Worm (Caenorhabditis elegans) whole organism, L4 larva: ENCODE data around the gene set-15.

Source experiments
- F10B5.3 ChIP-seq: sonication (generic microtip); optimal IDR thresholded peaks from 2 replicates; lab custom pipeline; 2016; ENCODE audit warnings: mild to moderate bottlenecking, missing genetic modification characterization, missing compliant biosample characterization
- F37D6.2 ChIP-seq: sonication (generic microtip); optimal IDR thresholded peaks from 2 replicates; lab custom pipeline; 2016; ENCODE audit warnings: mild to moderate bottlenecking, missing genetic modification characterization, missing compliant biosample characterization
- R02D3.7 ChIP-seq: fragments of 150-350 bp; sonication (generic microtip); optimal IDR thresholded peaks from 3 replicates; lab custom pipeline; 2014; ENCODE audit warnings: missing biosample characterization, missing genetic modification characterization
- Y105C5A.15 ChIP-seq: fragments of 200-800 bp; sonication (Bioruptor generic); IDR thresholded peaks from 2 replicates; pipeline ENCODE4 v1.3.6; 2022; ENCODE audit warnings: missing genetic modification characterization, missing compliant biosample characterization
- Y5F2A.4 ChIP-seq: fragments of 200-800 bp; sonication (Bioruptor generic); optimal IDR thresholded peaks from 2 replicates; lab custom pipeline; 2018; ENCODE audit warnings: mild to moderate bottlenecking, missing genetic modification characterization, missing compliant biosample characterization
- ZK546.5 ChIP-seq, 2 experiments: sonication (generic microtip); optimal IDR thresholded peaks; 2 replicates each; lab custom pipeline; 2017; ENCODE audit warnings: missing biosample characterization in 2 of 2, missing genetic modification characterization in 2 of 2
- aha-1 ChIP-seq: fragments of 150-350 bp; peaks from one replicate; lab custom pipeline; 2014; ENCODE audit warnings: missing biosample characterization, missing genetic modification characterization
- ama-1 ChIP-seq: fragments of 150-350 bp; optimal IDR thresholded peaks from 2 replicates; lab custom pipeline; 2014; ENCODE audit warnings: inconsistent platforms, mixed read lengths
- arid-1 ChIP-seq: fragments of 200-800 bp; sonication (Bioruptor generic); conservative IDR thresholded peaks from 2 replicates; pipeline ENCODE4 v1.3.6; 2022; ENCODE audit warnings: missing genetic modification reagents, missing genetic modification characterization, missing compliant biosample characterization
- ceh-32 ChIP-seq: sonication (generic microtip); optimal IDR thresholded peaks from 2 replicates; lab custom pipeline; 2016; ENCODE audit warnings: mild to moderate bottlenecking, missing genetic modification characterization, missing compliant biosample characterization; ENCODE audit not compliant: poor library complexity
- ceh-44 ChIP-seq: fragments of 200-800 bp; sonication (Bioruptor generic); IDR thresholded peaks from 2 replicates; pipeline ENCODE4 v1.3.6; 2022; ENCODE audit warnings: missing genetic modification reagents, missing genetic modification characterization, missing compliant biosample characterization
- ctbp-1 ChIP-seq: fragments of 200-800 bp; sonication (Bioruptor generic); IDR thresholded peaks from 2 replicates; pipeline ENCODE4 v1.3.6; 2022; ENCODE audit warnings: missing genetic modification reagents, missing genetic modification characterization, missing compliant biosample characterization
- daf-12 ChIP-seq: fragments of 150-350 bp; optimal IDR thresholded peaks from 2 replicates; lab custom pipeline; 2014; ENCODE audit warnings: missing biosample characterization, missing genetic modification reagents, missing genetic modification characterization
- dmd-9 ChIP-seq: fragments of 200-800 bp; sonication (Bioruptor generic); IDR thresholded peaks from 2 replicates; pipeline ENCODE4 v1.3.6; 2022; ENCODE audit warnings: missing genetic modification reagents, missing genetic modification characterization, missing compliant biosample characterization
- dpl-1 ChIP-seq: fragments of 150-350 bp; optimal IDR thresholded peaks from 2 replicates; lab custom pipeline; 2014; ENCODE audit warnings: missing biosample characterization, missing genetic modification reagents, missing genetic modification characterization
- duxl-1 ChIP-seq: sonication (generic microtip); optimal IDR thresholded peaks from 2 replicates; lab custom pipeline; 2016; ENCODE audit warnings: mild to moderate bottlenecking, missing genetic modification characterization, moderate library complexity, missing compliant biosample characterization; ENCODE audit not compliant: poor library complexity
- dve-1 ChIP-seq: sonication (generic microtip); optimal IDR thresholded peaks from 2 replicates; lab custom pipeline; 2017; ENCODE audit warnings: antibody characterized with exemption, mild to moderate bottlenecking, missing genetic modification characterization, missing compliant biosample characterization; ENCODE audit not compliant: insufficient read depth
- lin-29 ChIP-seq: fragments of 200-800 bp; sonication (Bioruptor generic); IDR thresholded peaks from 2 replicates; pipeline ENCODE4 v1.3.6; 2022; ENCODE audit warnings: missing genetic modification reagents, missing genetic modification characterization, missing compliant biosample characterization
- lin-38 ChIP-seq: fragments of 200-800 bp; sonication (Bioruptor generic); IDR thresholded peaks from 2 replicates; pipeline ENCODE4 v1.3.6; 2022; ENCODE audit warnings: missing genetic modification reagents, missing genetic modification characterization, missing compliant biosample characterization
- lin-39 ChIP-seq: fragments of 150-350 bp; optimal IDR thresholded peaks from 2 replicates; lab custom pipeline; 2014; ENCODE audit warnings: missing biosample characterization, missing genetic modification reagents, missing genetic modification characterization
- madf-5 ChIP-seq, 2 experiments: fragments of 200-800 bp; sonication (Bioruptor generic); IDR thresholded peaks; 2 replicates each; pipeline ENCODE4 v1.3.6; 2022; ENCODE audit warnings: missing compliant biosample characterization in 2 of 2, missing genetic modification characterization in 2 of 2
- madf-9 ChIP-seq: fragments of 200-800 bp; sonication (Bioruptor generic); conservative IDR thresholded peaks from 2 replicates; pipeline ENCODE4 v1.3.6; 2022; ENCODE audit warnings: missing genetic modification reagents, missing genetic modification characterization, missing compliant biosample characterization
- mdl-1 ChIP-seq, 2 experiments: fragments of 150-350 bp in 1 of 2; sonication (generic microtip) in 1 of 2; optimal IDR thresholded peaks; 2 replicates each; lab custom pipeline; 2014 to 2017; ENCODE audit warnings: missing biosample characterization in 2 of 2, missing genetic modification characterization in 2 of 2
- mdt-29 ChIP-seq: fragments of 200-800 bp; sonication (Bioruptor generic); IDR thresholded peaks from 2 replicates; pipeline ENCODE4 v1.3.6; 2022; ENCODE audit warnings: missing genetic modification reagents, missing genetic modification characterization, missing compliant biosample characterization
- nhr-237 ChIP-seq: sonication (generic microtip); optimal IDR thresholded peaks from 2 replicates; lab custom pipeline; 2017; ENCODE audit warnings: missing biosample characterization, missing genetic modification characterization
- nhr-41 ChIP-seq: fragments of 200-800 bp; sonication (Bioruptor generic); IDR thresholded peaks from 2 replicates; pipeline ENCODE4 v1.3.6; 2022; ENCODE audit warnings: missing genetic modification reagents, missing genetic modification characterization, missing compliant biosample characterization
- nhr-42 ChIP-seq: fragments of 200-800 bp; sonication (Bioruptor generic); IDR thresholded peaks from 2 replicates; pipeline ENCODE4 v1.3.6; 2022; ENCODE audit warnings: missing genetic modification characterization, missing compliant biosample characterization
- nhr-77 ChIP-seq: fragments of 150-350 bp; optimal IDR thresholded peaks from 2 replicates; lab custom pipeline; 2014; ENCODE audit warnings: missing biosample characterization, missing genetic modification characterization
- pha-4 ChIP-seq, 2 experiments: fragments of 150-350 bp in 1 of 2; fragments of 200-800 bp in 1 of 2; sonication (Bioruptor generic) in 1 of 2; IDR thresholded peaks in 1 of 2; optimal IDR thresholded peaks in 1 of 2; 2 replicates each; pipeline versions ENCODE4 v1.3.6 to Lab custom; 2014 to 2022; ENCODE audit warnings: missing genetic modification characterization in 2 of 2, missing genetic modification reagents in 2 of 2, missing biosample characterization in 1 of 2, missing compliant biosample characterization in 1 of 2
- php-3 ChIP-seq: fragments of 200-800 bp; sonication (Bioruptor generic); IDR thresholded peaks from 2 replicates; pipeline ENCODE4 v1.3.6; 2022; ENCODE audit warnings: missing genetic modification reagents, missing genetic modification characterization, missing compliant biosample characterization
- sdz-12 ChIP-seq: fragments of 200-800 bp; sonication (Bioruptor generic); optimal IDR thresholded peaks from 2 replicates; lab custom pipeline; 2018; ENCODE audit warnings: mild to moderate bottlenecking, missing genetic modification characterization, missing compliant biosample characterization
- skn-1 ChIP-seq: fragments of 150-350 bp; optimal IDR thresholded peaks from 2 replicates; lab custom pipeline; 2014; ENCODE audit warnings: missing biosample characterization, missing genetic modification characterization
- spr-3 ChIP-seq: fragments of 200-800 bp; sonication (Bioruptor generic); optimal IDR thresholded peaks from 2 replicates; lab custom pipeline; 2018; ENCODE audit warnings: mild to moderate bottlenecking, missing genetic modification characterization, missing compliant biosample characterization
- unc-39 ChIP-seq: sonication (generic microtip); optimal IDR thresholded peaks from 2 replicates; lab custom pipeline; 2017; ENCODE audit warnings: missing biosample characterization, missing genetic modification characterization
- vab-7 ChIP-seq: fragments of 200-800 bp; sonication (Bioruptor generic); IDR thresholded peaks from 2 replicates; pipeline ENCODE4 v1.3.6; 2022; ENCODE audit warnings: missing genetic modification reagents, missing genetic modification characterization, missing compliant biosample characterization
- zag-1 ChIP-seq: fragments of 150-350 bp; optimal IDR thresholded peaks from 2 replicates; lab custom pipeline; 2014; ENCODE audit warnings: missing biosample characterization, missing genetic modification characterization
- zip-11 ChIP-seq: fragments of 200-800 bp; sonication (Bioruptor generic); IDR thresholded peaks from 2 replicates; pipeline ENCODE4 v1.3.6; 2022; ENCODE audit warnings: missing genetic modification characterization, missing compliant biosample characterization

set-15 gene

DNA sequence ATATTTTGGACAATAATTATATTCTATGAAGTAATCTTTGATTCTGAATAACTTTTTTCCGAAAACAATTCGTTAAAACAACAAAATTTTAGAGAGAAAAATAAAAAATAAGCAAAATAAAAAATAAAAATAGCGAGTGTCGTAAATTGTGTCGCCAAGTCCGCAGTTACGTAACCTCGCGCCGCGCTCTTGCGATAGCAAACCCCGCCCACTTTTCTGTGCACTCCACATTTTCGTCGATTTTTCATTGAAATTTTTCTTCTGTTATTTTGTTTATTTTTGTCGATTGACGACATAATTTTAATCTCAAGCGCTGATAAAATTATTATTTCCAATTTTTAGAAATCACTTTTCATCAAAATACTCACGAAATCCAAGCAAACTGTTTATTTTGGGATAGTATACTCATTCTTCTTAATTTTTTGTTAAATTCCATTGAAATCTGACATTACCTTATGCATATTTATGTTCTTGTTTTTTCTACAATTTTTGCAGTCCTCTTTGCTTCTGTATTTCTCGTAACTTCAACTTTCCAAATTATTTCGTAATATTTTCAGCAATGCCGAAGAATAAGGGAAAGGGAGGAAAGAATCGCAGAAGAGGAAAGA is 30.5 kb upstream of the set-15 start, which contains the start of gene eif-1.A (continued):
- TF ChIP-seq dpl-1 (GFP tag; lab: Kevin White, UChicago) (peak; percentile 47), dmd-9 (GFP tag; lab: Robert Waterston, UW) (no peak), lin-29 (GFP tag; lab: Robert Waterston, UW) (no peak), R02D3.7 (tag; lab: Kevin White, UChicago) (no peak), zag-1 (tag; lab: Kevin White, UChicago) (no peak), skn-1 (tag; lab: Kevin White, UChicago) (no peak), Y5F2A.4 (GFP tag; lab: Kevin White, UChicago) (no peak), dve-1 (tag; lab: Kevin White, UChicago) (peak; percentile 37), ceh-32 (no peak), daf-12 (no peak), F10B5.3 (tag; lab: Kevin White, UChicago) (no peak), vab-7 (GFP tag; lab: Robert Waterston, UW) (no peak), duxl-1 (tag; lab: Kevin White, UChicago) (no peak), Y105C5A.15 (GFP tag; lab: Robert Waterston, UW) (no peak), nhr-237 (tag; lab: Kevin White, UChicago) (no peak), arid-1 (no peak), ama-1 (no peak), madf-9 (GFP tag; lab: Robert Waterston, UW) (no peak), unc-39 (tag; lab: Kevin White, UChicago) (no peak)

DNA sequence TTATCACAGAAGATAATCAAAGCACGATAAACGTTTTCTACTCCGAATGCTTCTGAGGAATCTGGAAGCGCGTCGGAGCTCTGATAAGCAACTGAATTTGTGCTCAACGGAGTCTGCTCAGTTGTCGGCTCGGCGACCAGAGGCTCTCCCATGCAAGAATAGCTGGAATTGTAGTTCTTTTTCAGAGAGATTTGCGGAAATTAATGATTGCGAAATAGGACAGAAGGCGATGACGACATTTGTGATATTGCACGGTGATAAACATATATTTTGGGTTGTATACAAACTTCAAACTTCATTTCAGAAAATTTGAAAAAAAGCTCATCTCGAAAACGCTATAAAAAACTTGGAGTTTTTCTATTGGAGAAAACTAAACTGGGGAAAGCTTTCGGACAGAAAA is 29.8 kb upstream of the set-15 start, which contains the start of gene H06H21.37:
Gene H06H21.37, minus strand, starts transcription at position 162 of the 400 bp plus-strand sequence.
- no peak for TF ChIP-seq skn-1 (tag; lab: Kevin White, UChicago)
- TF ChIP-seq Y5F2A.4 (GFP tag; lab: Kevin White, UChicago), result no peak
- no peak for TF ChIP-seq nhr-41 (GFP tag; lab: Robert Waterston, UW)
- no peak for TF ChIP-seq php-3 (GFP tag; lab: Robert Waterston, UW)

DNA sequence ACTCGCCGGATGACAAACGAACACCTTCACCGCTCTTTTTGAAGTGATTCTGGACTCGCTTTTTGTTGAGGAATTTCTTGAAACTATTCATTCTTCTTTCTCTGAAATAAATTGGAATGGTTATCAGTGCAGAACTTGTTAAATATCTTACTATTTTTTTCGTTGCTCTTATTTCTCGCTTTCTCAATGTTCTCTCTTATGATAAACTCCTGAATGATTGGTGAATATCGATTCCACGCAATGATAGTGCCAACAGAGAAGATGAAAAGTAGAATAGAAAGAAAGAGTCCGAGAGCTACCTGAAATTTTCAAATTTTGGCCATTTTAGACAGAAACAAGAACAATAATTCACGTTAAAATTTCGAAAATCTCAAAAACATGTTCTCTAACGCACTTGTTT is 29.4 kb upstream of the set-15 start, which contains the start of gene ubxn-6:
Gene ubxn-6, minus strand, starts transcription at position 101 of the 400 bp plus-strand sequence.
- no peak for TF ChIP-seq mdl-1 (tag; optimal IDR thresholded peaks at IDR 0.05; lab: Kevin White, UChicago)
- TF ChIP-seq ctbp-1 (GFP tag; lab: Robert Waterston, UW), result no peak
- TF ChIP-seq ceh-44 (GFP tag; lab: Robert Waterston, UW), result no peak
- no peak for TF ChIP-seq arid-1
- TF ChIP-seq zip-11, result no peak
- TF ChIP-seq nhr-42 (GFP tag; lab: Robert Waterston, UW), result no peak

DNA sequence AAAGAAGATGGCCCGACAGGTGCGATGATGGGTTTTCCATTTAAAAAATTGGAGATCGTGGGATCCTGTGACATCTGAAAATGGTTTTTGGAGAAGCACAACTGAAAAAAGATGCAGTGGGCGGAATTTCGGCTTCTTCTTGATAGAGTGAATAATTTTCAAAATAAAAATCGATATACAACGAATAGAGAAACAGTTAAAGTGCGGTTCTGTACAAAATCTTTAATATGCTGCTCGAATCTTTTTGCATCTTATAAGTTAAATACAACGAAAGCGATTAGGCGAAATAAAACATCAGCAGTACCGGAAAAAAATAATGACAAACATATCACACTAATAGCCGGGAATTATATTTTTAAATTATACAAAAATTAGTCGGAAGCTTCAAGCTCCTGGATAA is 27.2 kb upstream of the set-15 start, which contains the start of gene H06H21.11:
Gene H06H21.11, minus strand, starts transcription at position 101 of the 400 bp plus-strand sequence.
- TF ChIP-seq pha-4 (GFP tag; IDR thresholded peaks at IDR 0.05; lab: Robert Waterston, UW) (peak; percentile 37; the same call in 1 of the 2 replicates), pha-4 (tag; optimal IDR thresholded peaks at IDR 0.05; lab: Kevin White, UChicago) (no peak), mdt-29 (no peak), spr-3 (GFP tag; lab: Kevin White, UChicago) (no peak), aha-1 (tag; lab: Kevin White, UChicago) (peak; percentile 25), lin-38 (GFP tag; lab: Robert Waterston, UW) (peak; percentile 35; the same call in 1 of the 2 replicates), F37D6.2 (tag; lab: Kevin White, UChicago) (no peak)

DNA sequence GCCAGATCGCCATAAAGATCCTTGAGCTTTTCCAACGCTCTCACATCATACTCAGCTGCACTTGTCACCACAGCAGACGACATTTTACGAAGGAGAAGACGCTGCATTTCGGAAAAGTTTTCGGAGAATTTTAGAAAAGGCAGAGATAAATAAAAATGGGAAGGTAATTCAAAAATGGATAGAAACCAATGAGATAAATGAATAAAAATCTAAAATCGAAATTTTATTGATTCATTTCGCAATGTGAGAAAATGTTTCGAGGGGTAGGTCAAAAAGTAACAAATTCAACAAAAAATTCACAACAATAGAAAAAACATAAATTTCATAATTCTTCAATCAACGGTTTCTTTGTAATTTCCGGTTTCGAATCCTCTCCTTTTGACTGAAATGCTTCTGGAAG is 26.5 kb upstream of the set-15 start, which contains the start of gene dpf-5:
Gene dpf-5, minus strand, starts transcription at position 101 of the 400 bp plus-strand sequence.
- TF ChIP-seq ZK546.5 (tag; optimal IDR thresholded peaks at IDR 0.05; lab: Kevin White, UChicago) (no peak), lin-39 (no peak), php-3 (GFP tag; lab: Robert Waterston, UW) (no peak), mdl-1 (tag; optimal IDR thresholded peaks at IDR 0.05; lab: Kevin White, UChicago) (no peak), madf-5 (GFP tag; IDR thresholded peaks at IDR 0.05; lab: Robert Waterston, UW) (no peak), nhr-77 (no peak), dve-1 (tag; lab: Kevin White, UChicago) (no peak), lin-38 (GFP tag; lab: Robert Waterston, UW) (no peak), sdz-12 (GFP tag; lab: Kevin White, UChicago) (no peak)
